Worm (Caenorhabditis elegans): Measurements from ENCODE around the gene fbxa-150.

fbxa-150 gene

DNA sequence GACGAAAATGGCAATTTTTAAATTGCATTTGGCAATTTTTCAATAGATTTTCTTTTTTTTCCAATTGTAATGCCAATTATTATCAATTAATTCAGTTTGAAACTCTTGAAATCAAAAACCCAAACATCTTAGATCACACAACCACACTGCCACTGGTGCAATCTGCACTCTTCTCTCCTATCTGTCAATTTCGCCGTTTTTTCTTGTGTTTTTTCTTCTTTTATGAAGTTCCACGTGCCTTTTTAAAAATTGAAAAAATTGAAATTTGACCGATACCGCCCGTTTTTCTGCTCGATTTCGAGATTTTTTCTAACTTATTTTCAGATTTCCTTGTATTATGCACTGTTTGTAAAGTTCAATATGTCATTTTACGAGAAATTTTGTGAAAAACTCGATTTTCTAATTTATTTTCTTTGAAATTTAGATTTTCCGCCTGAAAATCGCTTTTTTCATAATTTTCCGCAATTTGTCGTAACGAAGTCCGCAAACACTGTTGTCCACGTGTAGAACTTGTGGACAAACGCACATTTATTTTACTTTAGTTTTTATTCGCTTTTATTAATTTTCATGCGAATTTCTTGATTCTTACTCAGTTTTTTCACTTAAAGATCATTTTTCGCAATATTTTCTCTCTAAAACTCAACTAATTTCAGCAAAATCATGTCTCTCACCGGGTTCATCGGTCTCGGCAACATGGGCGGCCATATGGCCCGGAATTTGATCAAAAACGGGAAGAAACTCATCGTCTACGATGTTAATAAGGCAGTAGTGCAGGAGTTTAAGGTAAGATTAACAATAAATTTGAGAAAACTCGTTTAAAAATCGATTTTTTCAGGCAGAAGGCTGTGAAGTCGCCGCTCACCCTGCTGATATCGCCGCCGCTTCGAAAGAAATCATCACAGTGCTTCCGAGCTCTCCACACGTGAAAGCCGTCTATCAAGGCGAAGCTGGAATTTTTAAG lies 28.8 kb upstream of the fbxa-150 start, which contains the start of gene B0250.5:
B0250.5 (plus strand) TSS at position 654 of the 961 bp plus-strand sequence.
- peak; percentile 42 for TF ChIP-seq nfya-1 (tag; optimal IDR thresholded peaks at IDR 0.05; ENCODE audit: insufficient read depth)
- no peak for TF ChIP-seq fos-1 (tag; optimal IDR thresholded peaks at IDR 0.05)
- no peak for TF ChIP-seq lin-39 (tag; optimal IDR thresholded peaks at IDR 0.05)
- no peak for TF ChIP-seq ceh-16 (tag; optimal IDR thresholded peaks at IDR 0.05)
- TF ChIP-seq nhr-76 (tag; optimal IDR thresholded peaks at IDR 0.05), result no peak
- no peak for TF ChIP-seq lsy-12 (tag; optimal IDR thresholded peaks at IDR 0.05)
- TF ChIP-seq skn-1 (tag; optimal IDR thresholded peaks at IDR 0.05), result no peak
- TF ChIP-seq tbx-2 (tag; optimal IDR thresholded peaks at IDR 0.05), result no peak
- TF ChIP-seq nhr-12 (tag; optimal IDR thresholded peaks at IDR 0.05), result no peak
- TF ChIP-seq nhr-23 (tag; optimal IDR thresholded peaks at IDR 0.05), result no peak
- TF ChIP-seq pha-4 (tag; optimal IDR thresholded peaks at IDR 0.05), result peak; percentile 21
- no peak for TF ChIP-seq nhr-11 (tag; optimal IDR thresholded peaks at IDR 0.05)
- no peak for TF ChIP-seq nhr-77 (tag; optimal IDR thresholded peaks at IDR 0.05)
- peak; percentile 27 for TF ChIP-seq elt-2 (tag; optimal IDR thresholded peaks at IDR 0.05)
- TF ChIP-seq egl-5 (tag; optimal IDR thresholded peaks at IDR 0.05), result no peak
- no peak for TF ChIP-seq ceh-28 (tag; optimal IDR thresholded peaks at IDR 0.05)
- no peak for TF ChIP-seq ceh-9 (tag; optimal IDR thresholded peaks at IDR 0.05)
- TF ChIP-seq sea-2 (GFP tag; optimal IDR thresholded peaks at IDR 0.05), result no peak
- no peak for TF ChIP-seq elt-3 (tag; optimal IDR thresholded peaks at IDR 0.05)
- no peak for TF ChIP-seq snpc-4 (tag; optimal IDR thresholded peaks at IDR 0.05)
- TF ChIP-seq nhr-43 (tag; optimal IDR thresholded peaks at IDR 0.05; ENCODE audit: poor library complexity, severe bottlenecking), result no peak
- TF ChIP-seq egl-27 (tag; optimal IDR thresholded peaks at IDR 0.05), result no peak
- no peak for TF ChIP-seq mml-1 (tag; optimal IDR thresholded peaks at IDR 0.05)
- TF ChIP-seq ztf-4 (tag; optimal IDR thresholded peaks at IDR 0.05), result no peak
- TF ChIP-seq fkh-2 (tag; optimal IDR thresholded peaks at IDR 0.05), result no peak
- no peak for TF ChIP-seq pqm-1 (tag; optimal IDR thresholded peaks at IDR 0.05)
- no peak for TF ChIP-seq nhr-25 (tag; optimal IDR thresholded peaks at IDR 0.05)
- TF ChIP-seq ceh-82 (tag; optimal IDR thresholded peaks at IDR 0.05), result no peak
- peak; percentile 3 for TF ChIP-seq lin-15B (tag; optimal IDR thresholded peaks at IDR 0.05)
- no peak for TF ChIP-seq fkh-10 (GFP tag; optimal IDR thresholded peaks at IDR 0.05)
- TF ChIP-seq daf-12 (tag; optimal IDR thresholded peaks at IDR 0.05), result no peak

ce11 chrV:20497537-20497936 lies 24.9 kb upstream of the fbxa-150 start:
- no peak for TF ChIP-seq ceh-28 (tag; optimal IDR thresholded peaks at IDR 0.05)
- peak; percentile 51 for TF ChIP-seq elt-2 (tag; optimal IDR thresholded peaks at IDR 0.05)
- TF ChIP-seq eor-1 (tag; optimal IDR thresholded peaks at IDR 0.05), result no peak
- peak; percentile 2 for TF ChIP-seq nhr-43 (tag; optimal IDR thresholded peaks at IDR 0.05; ENCODE audit: poor library complexity, severe bottlenecking)
- TF ChIP-seq fos-1 (tag; optimal IDR thresholded peaks at IDR 0.05), result peak; percentile 54

DNA sequence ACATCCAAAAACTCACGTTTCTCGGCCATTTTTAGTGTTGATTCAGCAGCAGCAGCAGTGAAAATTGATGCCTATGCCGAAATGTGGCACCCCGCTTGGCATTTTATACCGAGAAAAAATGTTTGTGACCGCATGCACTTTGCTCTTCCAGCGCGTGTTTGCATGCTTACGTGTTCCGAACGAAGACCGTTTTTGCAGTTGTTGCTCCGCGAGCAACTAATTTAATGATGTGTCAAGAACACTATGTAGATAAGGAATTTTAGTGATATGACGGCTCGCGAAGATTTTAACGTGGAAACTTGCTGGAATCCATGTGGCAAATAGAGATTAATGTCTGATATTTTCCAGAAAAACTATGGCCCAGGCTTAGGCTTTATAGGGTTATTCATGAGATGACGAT lies 23.4 kb upstream of the fbxa-150 start, which contains the start of gene dct-16:
dct-16 (minus strand) TSS at position 78 of the 400 bp plus-strand sequence.
- TF ChIP-seq ama-1 (optimal IDR thresholded peaks at IDR 0.05) (peak; percentile 39), elt-3 (tag; optimal IDR thresholded peaks at IDR 0.05) (no peak), ceh-9 (tag; optimal IDR thresholded peaks at IDR 0.05) (no peak), pqm-1 (tag; optimal IDR thresholded peaks at IDR 0.05) (peak; percentile 90), elt-2 (tag; optimal IDR thresholded peaks at IDR 0.05) (peak; percentile 97), nhr-67 (tag; optimal IDR thresholded peaks at IDR 0.05) (no peak), zag-1 (tag; optimal IDR thresholded peaks at IDR 0.05) (no peak), ztf-4 (tag; optimal IDR thresholded peaks at IDR 0.05) (no peak), nhr-43 (tag; optimal IDR thresholded peaks at IDR 0.05; ENCODE audit: poor library complexity, severe bottlenecking) (no peak)

ce11 chrV:20499642-20500041 lies 22.8 kb upstream of the fbxa-150 start:
- TF ChIP-seq nfya-1 (tag; optimal IDR thresholded peaks at IDR 0.05; ENCODE audit: insufficient read depth) (no peak), pqm-1 (tag; optimal IDR thresholded peaks at IDR 0.05) (peak; percentile 8), unc-62 (GFP tag; optimal IDR thresholded peaks at IDR 0.05) (no peak), elt-2 (tag; optimal IDR thresholded peaks at IDR 0.05) (peak; percentile 30)
